Comparison of ENCODE assay signal across 2 fruit fly cellular contexts in the genomic region with DNA sequence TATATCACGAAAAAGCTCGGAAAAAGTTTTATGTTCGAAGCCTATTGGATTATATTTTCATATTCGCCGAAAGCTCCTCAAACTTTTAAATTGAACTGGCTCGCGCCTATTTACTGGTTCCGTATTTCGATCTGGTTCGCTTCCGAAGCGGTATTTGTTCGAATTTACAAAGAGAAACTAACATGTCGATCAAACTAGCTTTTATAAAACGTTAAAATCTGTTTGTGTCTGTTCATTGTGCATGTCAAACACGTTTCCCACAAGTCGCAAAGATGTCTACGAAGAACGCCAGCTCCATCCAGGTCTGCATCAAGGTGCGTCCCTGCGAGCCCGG.
TF ChIP-seq lines count a peak whose summit lies in the region.

A gene (plus strand): TSS at position 149 of the 334 bp plus-strand sequence.

- TF ChIP-seq CTCF in whole organism, embryonic (GFP tag; optimal IDR thresholded peaks at IDR 0.05; lab: Kevin White, UChicago), result no peak

TF ChIP-seq in whole organism, adult, 20 proteins besides CTCF, POLR2A, EP300 and RAD21:
- peak; percentile 63 for TF ChIP-seq kay (GFP tag; lab: Kevin White, UChicago; ENCODE audit: borderline replicate concordance)
- no peak for TF ChIP-seq CG33017 (tag; optimal IDR thresholded peaks at IDR 0.05; lab: Kevin White, UChicago)
- TF ChIP-seq CG11617 (GFP tag; optimal IDR thresholded peaks at IDR 0.05; lab: Kevin White, UChicago), result no peak

TF ChIP-seq in whole organism, embryonic, 481 proteins besides CTCF, POLR2A, EP300 and RAD21:
- TF ChIP-seq pzg (GFP tag; optimal IDR thresholded peaks at IDR 0.05; lab: Kevin White, UChicago), result peak; percentile 25
- no peak for TF ChIP-seq CG32772 (GFP tag; IDR thresholded peaks at IDR 0.05; lab: Robert Waterston, UW)
- no peak for TF ChIP-seq dpn (GFP tag; optimal IDR thresholded peaks at IDR 0.05; lab: Kevin White, UChicago)
- no peak for TF ChIP-seq CG11504 (tag; optimal IDR thresholded peaks at IDR 0.05; lab: Kevin White, UChicago)
- no peak for TF ChIP-seq CG4424 (GFP tag; optimal IDR thresholded peaks at IDR 0.05; lab: Kevin White, UChicago)
- peak; percentile 40 for TF ChIP-seq Bgb (GFP tag; IDR thresholded peaks at IDR 0.05; lab: Robert Waterston, UW; ENCODE audit: partially characterized antibody)
- peak; percentile 88 for TF ChIP-seq E2f2 (GFP tag; IDR thresholded peaks at IDR 0.05; lab: Robert Waterston, UW)
- TF ChIP-seq Six4 (GFP tag; optimal IDR thresholded peaks at IDR 0.05; lab: Kevin White, UChicago), result no peak
- no peak for TF ChIP-seq insv (GFP tag; optimal IDR thresholded peaks at IDR 0.05; lab: Kevin White, UChicago)
- TF ChIP-seq CG13287 (GFP tag; IDR thresholded peaks at IDR 0.05; lab: Robert Waterston, UW; ENCODE audit: partially characterized antibody), result peak; percentile 48
- TF ChIP-seq CG15514 (GFP tag; optimal IDR thresholded peaks at IDR 0.05; lab: Kevin White, UChicago), result peak; percentile 100
- peak; percentile 64; the same call in 1 of the 2 replicates for TF ChIP-seq amos (GFP tag; IDR thresholded peaks at IDR 0.05; lab: Robert Waterston, UW; ENCODE audit: partially characterized antibody)
- TF ChIP-seq Dp (GFP tag; optimal IDR thresholded peaks at IDR 0.05; lab: Kevin White, UChicago), result peak; percentile 81
- TF ChIP-seq CG11398 (GFP tag; optimal IDR thresholded peaks at IDR 0.05; lab: Kevin White, UChicago), result no peak
- TF ChIP-seq CG9932 (GFP tag; IDR thresholded peaks at IDR 0.05; lab: Robert Waterston, UW), result no peak
- no peak for TF ChIP-seq Vsx1 (GFP tag; optimal IDR thresholded peaks at IDR 0.05; lab: Kevin White, UChicago)
- TF ChIP-seq knrl (GFP tag; IDR thresholded peaks at IDR 0.05; lab: Robert Waterston, UW; ENCODE audit: partially characterized antibody), result peak; percentile 32; the same call in 1 of the 3 replicates
